Fruit fly (Drosophila melanogaster): ENCODE measurements around the gene CG31125.

Gene CG31125

DNA sequence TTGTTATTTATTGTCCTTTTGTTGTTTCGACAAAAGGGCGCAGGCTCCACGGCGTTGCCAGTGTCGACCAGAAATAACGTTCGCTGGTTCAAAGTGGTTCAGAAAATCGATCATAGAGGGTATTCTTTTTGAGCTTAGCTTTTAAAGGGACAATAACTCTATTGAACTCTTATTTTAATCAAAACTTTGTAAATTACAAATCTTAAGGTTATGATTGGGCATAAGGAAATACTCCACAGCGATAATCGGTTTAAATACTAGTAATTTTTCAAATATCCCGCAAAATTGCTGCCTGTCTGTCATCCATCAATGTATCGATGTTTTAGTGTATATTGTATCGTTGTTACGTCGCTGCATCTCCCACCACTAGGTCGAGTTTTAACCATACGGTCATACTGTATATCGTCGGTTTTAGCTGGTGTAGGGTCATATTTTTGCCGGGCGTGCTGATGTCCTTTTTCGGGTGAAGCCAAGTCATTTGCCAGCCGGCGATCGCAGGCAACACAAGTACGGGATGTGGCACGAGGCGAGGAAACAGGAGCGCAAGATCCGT is at the start of gene CG31125, which contains the start of gene CG6695:
Gene CG31125, minus strand, starts transcription at position 51 of the 553 bp plus-strand sequence.
Gene CG6695, plus strand, starts transcription at position 391 of the 553 bp plus-strand sequence.
- TF ChIP-seq CG8478 (optimal IDR thresholded peaks at IDR 0.05) (no peak), CTCF (optimal IDR thresholded peaks at IDR 0.05) (peak in 1 of 2 experiments; percentile 16)

DNA sequence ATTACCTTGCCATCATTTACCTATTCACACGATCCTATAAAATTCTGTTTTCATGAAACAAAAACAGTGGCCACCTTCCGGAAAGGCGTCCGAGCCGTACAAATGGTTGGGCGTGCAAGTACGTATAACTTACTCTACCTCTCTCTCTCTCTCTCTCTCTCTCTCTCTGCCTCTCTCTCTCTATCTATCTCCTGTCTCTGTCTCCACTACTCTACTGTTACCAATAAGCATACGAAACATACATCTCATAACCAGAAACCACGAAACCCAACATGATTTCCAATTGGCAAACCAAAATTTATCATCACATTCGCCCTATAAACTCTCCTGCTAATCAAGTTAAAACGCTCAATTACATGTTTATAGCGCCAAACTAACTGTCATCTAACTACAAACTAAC is 44.7 kb upstream of the CG31125 start:
- TF ChIP-seq CTCF (optimal IDR thresholded peaks at IDR 0.05) (no peak), CG8478 (optimal IDR thresholded peaks at IDR 0.05) (no peak)

DNA sequence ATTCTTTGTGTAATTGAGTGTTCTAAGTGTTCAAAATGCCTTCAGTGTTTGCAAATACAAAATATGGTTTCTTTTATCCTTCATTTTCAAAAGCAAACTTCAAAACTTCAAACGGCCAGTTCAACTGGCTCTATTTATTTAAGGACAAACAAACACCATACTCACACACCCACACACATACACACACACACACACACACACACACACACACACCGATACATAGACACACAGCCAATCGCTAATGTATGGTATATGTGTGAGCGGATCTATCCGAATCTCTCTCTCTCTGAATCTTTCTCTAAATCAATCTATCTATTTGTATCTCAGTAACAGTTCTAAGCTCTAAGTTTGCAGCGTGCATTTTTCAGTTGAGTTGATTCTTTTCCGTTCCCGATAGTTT is 38.2 kb upstream of the CG31125 start:
- TF ChIP-seq CTCF (optimal IDR thresholded peaks at IDR 0.05) = no peak

DNA sequence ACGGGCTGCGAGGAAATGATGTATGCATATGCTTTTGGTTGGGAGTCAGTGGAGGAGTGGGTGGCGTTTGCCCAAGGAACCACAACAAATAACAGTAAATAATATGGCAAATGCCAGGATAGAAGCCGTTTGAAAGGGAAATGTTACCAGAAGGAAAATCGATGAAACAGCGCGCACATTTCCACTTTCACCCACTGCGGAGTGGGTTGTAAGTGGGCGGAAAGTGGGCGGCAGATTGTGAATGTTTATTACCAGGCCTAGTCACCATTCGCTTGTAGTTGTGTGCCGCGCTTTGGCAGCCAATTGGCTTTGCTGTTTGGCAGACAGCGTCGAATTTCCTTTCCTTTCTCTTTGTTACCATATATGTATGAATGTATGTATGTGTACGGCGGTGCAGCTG is 17.0 kb upstream of the CG31125 start:
- TF ChIP-seq CG8478 (optimal IDR thresholded peaks at IDR 0.05) (no peak), CTCF (optimal IDR thresholded peaks at IDR 0.05) (no peak)

DNA sequence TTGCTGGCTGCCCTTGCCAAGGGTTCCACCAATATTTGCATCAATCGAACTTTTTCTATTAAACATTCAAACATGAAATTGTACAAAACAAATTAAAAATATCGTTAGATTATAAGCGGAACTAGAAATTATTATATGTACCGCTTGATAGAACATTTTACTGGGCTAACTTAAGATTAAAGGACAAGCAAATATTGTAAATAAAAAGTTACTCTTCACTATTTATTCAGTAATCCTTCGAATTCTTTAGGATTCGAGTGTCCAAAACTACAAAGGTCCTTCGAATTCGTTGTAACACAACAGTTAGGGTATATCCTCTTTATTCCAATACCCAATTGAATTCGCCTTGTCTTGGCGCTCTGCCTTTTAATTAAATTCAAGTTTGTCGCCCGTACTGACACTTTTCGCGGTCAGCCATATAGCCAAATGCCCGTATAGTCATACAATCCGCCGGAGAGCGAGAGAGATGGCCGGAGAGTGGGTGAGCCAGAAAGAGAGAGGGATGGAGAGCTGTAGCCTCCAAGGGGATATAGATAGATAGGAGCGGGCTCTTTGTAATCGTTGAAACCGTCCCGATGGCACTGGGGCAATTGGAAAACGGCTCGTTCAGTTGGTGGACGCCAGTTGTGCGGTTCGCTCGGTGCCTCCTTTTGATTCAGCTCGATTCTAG is 13.1 kb upstream of the CG31125 start:
- TF ChIP-seq CTCF (optimal IDR thresholded peaks at IDR 0.05) (no peak), CG8478 (optimal IDR thresholded peaks at IDR 0.05) (no peak)

DNA sequence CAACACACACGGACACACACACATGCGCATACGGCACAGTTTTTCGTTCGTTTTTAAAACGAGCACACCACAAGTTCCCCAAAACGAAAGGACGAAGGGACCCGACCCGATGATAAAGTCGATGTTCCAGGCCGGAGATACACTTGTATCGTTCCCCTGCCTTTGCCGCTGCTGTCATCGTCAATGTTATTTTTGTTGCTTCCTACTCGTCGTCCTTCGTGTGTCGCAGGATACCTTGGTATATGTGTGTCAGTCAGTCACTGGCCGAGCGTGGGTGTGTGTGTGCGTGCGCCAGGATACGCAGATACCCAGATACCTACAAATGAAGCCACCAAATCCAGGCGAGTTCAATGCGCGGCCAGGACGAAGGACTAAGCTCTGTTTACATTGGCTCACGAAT is 8.4 kb upstream of the CG31125 start:
- TF ChIP-seq CG8478 (optimal IDR thresholded peaks at IDR 0.05) (no peak), CTCF (optimal IDR thresholded peaks at IDR 0.05) (no peak)

DNA sequence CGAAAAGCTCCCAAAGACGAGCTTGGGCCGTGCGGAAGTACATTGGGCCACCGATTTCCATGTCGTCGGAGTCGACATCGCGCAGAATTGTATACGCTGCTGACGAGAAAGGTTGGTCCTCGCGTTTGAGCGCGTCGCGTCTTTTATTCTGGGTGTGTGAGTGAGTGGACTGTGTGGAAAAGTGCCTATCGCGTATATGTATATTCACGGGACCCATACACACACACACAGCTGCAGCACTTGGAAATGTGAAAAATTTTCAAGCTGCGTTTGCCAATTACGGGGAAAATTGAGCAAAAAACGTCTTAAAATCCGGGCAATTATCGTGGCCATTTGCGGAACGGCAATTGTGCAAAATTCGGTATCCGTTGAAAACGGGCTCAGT is 7.8 kb upstream of the CG31125 start, which contains the start of gene slo:
Gene slo, plus strand, starts transcription at position 80 of the 385 bp plus-strand sequence.
- TF ChIP-seq CG8478 (optimal IDR thresholded peaks at IDR 0.05) = no peak
- TF ChIP-seq CTCF (optimal IDR thresholded peaks at IDR 0.05) = no peak

DNA sequence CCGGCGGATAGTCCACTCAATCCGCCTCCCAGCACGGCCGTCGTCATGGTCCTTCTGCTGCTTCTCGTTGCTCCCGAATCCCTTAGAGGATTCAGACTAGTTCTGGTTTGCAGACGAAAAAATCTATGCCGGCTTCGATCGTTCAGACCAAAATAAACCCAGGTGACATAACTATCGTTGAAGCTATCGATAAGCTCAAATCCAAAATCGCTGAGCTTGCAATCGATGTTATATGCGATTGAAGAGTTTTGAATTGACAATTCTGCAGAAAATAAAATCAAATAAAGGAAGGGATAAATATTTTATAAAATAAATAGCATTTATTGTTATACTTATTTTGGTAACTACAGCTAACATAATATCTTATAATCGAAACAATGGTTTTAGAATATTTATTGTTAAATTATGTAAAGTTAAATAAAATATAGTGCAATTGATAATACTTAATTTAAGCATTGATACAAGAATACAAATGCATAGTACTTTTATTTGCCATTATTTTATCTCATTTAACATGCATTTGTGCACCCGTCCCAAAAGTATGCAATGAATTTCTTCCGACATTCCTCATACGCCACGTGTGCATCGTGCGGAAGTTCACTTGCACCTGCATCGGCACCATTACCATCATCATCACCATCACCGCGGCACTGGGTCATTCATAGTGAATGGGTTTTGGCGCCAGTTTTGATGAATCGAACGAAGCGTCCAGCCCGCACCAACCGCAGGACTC is 7.2 kb upstream of the CG31125 start, which contains the start of gene Ppox:
Gene Ppox, minus strand, starts transcription at position 173 of the 733 bp plus-strand sequence.
- TF ChIP-seq CG8478 (optimal IDR thresholded peaks at IDR 0.05) (no peak), CTCF (optimal IDR thresholded peaks at IDR 0.05) (no peak)

DNA sequence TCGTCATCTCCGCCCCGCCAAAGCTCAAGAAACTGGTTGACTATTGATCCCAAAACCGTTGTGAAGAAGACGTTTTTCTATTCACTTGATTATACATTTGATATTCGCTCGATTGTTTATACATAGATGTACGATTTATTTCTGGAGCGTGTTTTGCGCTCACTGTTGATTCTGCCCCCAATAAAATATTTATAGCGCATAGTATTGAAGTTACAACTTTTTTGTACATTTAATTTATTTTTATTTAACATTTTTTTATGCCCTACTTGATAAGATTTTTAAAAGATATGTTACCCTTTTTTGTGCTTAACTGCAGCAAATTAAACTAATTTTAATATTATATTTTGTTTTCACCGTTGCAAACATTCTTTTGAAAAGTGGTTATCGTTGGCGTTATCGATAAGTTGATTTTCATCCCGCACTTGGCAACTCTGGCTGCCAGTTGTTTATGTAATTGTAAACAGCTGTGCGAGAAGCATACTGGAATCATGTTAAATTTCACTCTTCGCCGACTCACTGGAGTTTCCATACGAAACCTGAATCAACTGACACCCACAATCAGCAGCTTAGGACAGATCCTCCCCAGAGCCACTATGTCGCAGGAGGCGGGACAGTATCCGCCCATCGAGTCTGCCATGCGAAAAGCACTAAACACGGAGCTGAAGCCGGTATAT is 4.7 kb upstream of the CG31125 start, which contains the start of gene CG31126:
Gene CG31126, plus strand, starts transcription at position 449 of the 674 bp plus-strand sequence.
- TF ChIP-seq CTCF (optimal IDR thresholded peaks at IDR 0.05) (no peak), CG8478 (optimal IDR thresholded peaks at IDR 0.05) (no peak)

DNA sequence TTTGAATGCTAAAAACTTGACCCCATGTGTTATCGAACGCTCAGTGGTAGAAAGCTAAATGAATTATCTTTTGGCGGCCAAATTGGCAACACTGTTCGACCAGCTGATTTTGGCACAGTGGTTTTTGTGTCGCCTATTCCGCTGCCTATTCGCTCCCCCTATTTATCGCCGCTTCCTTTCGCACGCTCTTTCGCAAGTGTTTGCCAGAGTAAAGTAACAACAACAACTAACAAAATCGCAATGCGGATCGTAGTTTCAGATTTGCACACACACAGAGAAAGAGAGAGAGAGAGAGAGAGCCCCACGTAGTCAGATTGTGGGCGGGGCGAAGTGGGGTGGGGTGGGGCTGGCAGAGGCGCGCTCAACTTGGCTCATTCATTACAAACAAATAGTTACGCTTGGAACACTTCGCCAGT is 3.6 kb downstream of the CG31125 start:
- no peak for TF ChIP-seq CG8478 (optimal IDR thresholded peaks at IDR 0.05)
- TF ChIP-seq CTCF (optimal IDR thresholded peaks at IDR 0.05) = no peak

DNA sequence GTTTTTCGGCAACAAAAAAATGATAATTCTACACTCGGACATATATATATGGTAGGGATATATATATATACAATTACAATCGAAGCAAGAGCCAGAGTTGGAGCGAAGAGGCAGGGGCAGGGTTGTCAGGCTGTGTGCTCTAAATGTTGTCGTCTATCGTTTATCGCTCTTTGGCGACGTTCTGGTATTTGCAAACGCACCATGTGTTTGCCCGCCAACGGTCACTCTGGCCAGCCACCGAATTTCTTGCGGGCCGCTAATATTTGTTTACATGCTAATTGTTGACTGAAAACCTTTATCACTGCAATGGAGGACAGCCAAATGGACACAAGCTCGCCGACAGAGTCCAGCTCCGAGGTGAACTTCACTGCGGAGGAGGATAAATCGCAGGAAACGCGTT is 4.7 kb downstream of the CG31125 start, which contains the start of the genes puf and ash2:
Gene puf, minus strand, starts transcription at position 121 of the 400 bp plus-strand sequence.
Gene ash2, plus strand, starts transcription at position 203 of the 400 bp plus-strand sequence.
- peak in 1 of 2 experiments; percentile 38 for TF ChIP-seq CTCF (optimal IDR thresholded peaks at IDR 0.05)
- no peak for TF ChIP-seq CG8478 (optimal IDR thresholded peaks at IDR 0.05)

DNA sequence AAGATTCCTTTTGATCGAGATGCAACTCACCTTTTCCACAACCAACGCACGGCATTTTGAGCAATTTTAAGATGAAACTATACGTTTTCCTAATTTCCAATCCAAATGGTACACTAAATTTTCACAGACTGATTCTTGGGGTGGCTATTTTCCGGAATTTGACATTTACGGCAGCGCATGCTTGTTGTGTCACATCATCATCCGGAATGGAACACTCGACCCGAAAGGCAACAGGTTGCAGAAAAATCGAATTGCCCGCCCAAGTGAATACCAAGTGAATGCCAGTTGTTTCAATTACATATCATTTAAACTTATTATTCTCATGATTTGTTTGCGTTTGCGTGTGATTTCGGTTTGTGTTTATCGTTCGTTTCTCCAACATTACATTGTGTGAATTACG is 19.7 kb downstream of the CG31125 start, which contains the start of gene MtnF:
Gene MtnF, minus strand, starts transcription at position 209 of the 400 bp plus-strand sequence.
- TF ChIP-seq CG8478 (optimal IDR thresholded peaks at IDR 0.05) = no peak
- TF ChIP-seq CTCF (optimal IDR thresholded peaks at IDR 0.05) = no peak

DNA sequence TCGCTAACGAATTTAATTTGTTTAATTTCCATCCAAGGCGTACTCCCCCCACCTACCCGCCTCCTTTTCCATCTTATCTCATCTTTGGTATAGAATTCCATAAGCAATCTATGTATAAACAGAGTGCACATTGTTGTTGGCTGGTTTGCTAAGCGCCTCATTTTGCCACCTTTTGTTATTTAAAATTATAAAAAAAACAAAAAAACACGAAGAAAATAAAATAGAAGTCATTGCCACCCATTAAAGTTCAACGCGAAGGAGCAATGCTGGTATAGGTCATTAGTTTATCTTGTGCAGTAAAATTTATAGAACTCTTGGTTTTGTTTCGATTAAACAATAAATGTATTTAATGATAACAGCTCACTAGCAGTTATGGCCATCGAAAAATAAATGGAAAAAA is 20.3 kb downstream of the CG31125 start:
- no peak for TF ChIP-seq CG8478 (optimal IDR thresholded peaks at IDR 0.05)
- no peak for TF ChIP-seq CTCF (optimal IDR thresholded peaks at IDR 0.05)

DNA sequence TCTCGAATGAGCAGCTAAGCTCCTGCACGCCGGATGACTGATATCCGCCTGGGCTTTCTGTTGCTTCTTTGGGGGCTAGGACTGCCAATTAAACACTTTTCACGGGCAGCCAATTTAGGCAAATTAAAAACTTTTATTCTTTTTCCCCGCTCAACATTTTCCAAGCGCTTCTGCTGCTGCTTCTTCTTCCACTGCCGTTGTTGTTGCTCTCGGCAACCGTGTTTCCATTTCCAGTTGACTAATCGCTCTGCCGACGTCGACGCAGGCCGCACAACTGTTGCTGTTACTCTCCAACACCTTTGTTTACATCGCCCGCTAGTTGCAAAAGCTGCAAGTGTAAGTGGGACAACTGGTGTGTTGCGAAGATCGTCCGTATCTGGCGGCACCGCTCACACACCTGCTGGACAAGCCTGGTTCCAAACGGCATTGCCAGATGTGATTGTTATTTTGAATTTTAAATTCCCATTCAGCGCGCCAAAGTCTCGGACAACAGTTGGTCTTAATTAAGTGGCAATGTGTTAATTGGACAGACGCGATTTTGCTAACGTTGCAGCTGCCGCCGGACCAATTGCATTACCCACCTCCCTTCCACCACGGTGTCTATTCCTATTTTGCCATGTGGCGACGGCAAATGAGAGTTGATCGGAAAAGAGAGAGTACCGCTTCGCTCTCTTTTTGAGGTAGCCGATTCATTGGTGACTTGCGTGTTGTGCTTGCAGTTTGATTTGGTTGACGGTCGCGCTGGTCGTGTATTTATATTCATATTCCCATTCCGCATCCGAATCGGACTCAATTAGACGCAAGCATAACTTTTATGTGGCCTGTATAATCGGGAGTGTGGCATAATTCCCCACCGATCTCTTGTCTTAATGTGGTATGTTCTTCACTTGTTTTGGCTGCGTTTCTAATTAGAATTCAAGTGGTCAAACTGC is 24.5 kb downstream of the CG31125 start, which contains the start of gene Wsck:
Gene Wsck, minus strand, starts transcription at position 199 of the 932 bp plus-strand sequence.
- TF ChIP-seq CTCF (optimal IDR thresholded peaks at IDR 0.05) = peak; percentile 33 to 61
- TF ChIP-seq CG8478 (optimal IDR thresholded peaks at IDR 0.05) = peak; percentile 66
